Fruit fly (Drosophila melanogaster): ENCODE measurements around the gene Root.

Gene Root

DNA sequence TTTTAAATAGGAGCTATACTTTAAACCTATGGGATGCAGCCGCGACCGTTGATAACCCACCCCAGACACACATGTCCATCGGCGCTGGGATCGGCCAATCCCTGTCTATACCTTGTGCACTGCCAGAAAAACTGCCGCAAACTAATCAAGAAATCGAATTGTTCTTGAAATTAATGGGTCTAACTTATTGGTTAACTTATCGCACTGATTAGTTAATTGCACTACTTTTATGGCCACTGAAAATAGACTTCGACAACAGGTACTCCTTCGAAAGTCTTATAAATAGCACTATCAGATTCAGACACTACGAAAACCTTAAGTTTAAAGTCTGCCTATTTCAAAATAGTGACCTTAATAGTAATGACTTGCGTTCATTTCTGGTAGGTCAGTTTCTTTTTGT, 3.1 kb downstream of the Root start, which contains the start of gene CG13607:
Gene CG13607, minus strand, starts transcription at position 143 of the 400 bp plus-strand sequence.
- peak; percentile 12 for TF ChIP-seq CG14655 (GFP tag; optimal IDR thresholded peaks at IDR 0.05)
- no peak for TF ChIP-seq D1 (tag; optimal IDR thresholded peaks at IDR 0.05)

DNA sequence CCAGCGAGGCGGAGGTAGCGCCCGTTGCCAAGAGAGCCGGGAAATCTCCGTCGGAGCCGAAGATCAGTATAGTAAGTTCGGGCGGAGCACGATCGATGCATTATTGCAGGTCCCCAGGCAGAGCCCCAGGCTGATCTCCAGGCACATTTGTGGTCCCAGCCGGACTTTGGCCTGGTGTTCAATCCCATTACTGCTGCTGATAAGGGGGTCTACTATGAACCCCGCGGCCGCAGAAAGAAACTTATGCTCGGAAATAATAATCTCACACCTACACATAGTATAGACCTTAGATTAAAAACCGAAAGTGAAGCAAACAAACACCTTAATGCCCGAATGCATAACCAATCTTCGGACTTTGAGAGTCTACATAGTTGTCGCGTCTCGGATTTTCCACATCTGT, 3.9 kb downstream of the Root start:
- TF ChIP-seq CG15710 (tag; optimal IDR thresholded peaks at IDR 0.05) (no peak), CG13204 (GFP tag; optimal IDR thresholded peaks at IDR 0.05) (peak; percentile 1), CG32121 (GFP tag; IDR thresholded peaks at IDR 0.05) (peak; percentile 5; the same call in 1 of the 2 replicates), CG4496 (GFP tag; IDR thresholded peaks at IDR 0.05) (peak; percentile 52; the same call in 2 of the 3 replicates), CG10348 (GFP tag; IDR thresholded peaks at IDR 0.05) (no peak), gl (tag; optimal IDR thresholded peaks at IDR 0.05) (peak; percentile 64), Pif1B (GFP tag; optimal IDR thresholded peaks at IDR 0.05) (no peak), CG12605 (GFP tag; IDR thresholded peaks at IDR 0.05) (peak; percentile 55), fd96Ca (GFP tag; IDR thresholded peaks at IDR 0.05) (0 out of 3 replicates have a peak, but pooled peaks have one; percentile 6)

dm6 chr3R:24121669-24122068, 8.6 kb downstream of the Root start:
- TF ChIP-seq CG14655 (GFP tag; optimal IDR thresholded peaks at IDR 0.05) = no peak
- TF ChIP-seq CG10348 (GFP tag; IDR thresholded peaks at IDR 0.05) = no peak
- no peak for TF ChIP-seq CG8301 (tag; optimal IDR thresholded peaks at IDR 0.05)
- TF ChIP-seq CG32121 (GFP tag; IDR thresholded peaks at IDR 0.05) = no peak
- no peak for TF ChIP-seq CG15710 (tag; optimal IDR thresholded peaks at IDR 0.05)
- no peak for TF ChIP-seq Pif1B (GFP tag; optimal IDR thresholded peaks at IDR 0.05)
- TF ChIP-seq CG9948 (tag; optimal IDR thresholded peaks at IDR 0.05) = no peak
- no peak for TF ChIP-seq gl (tag; optimal IDR thresholded peaks at IDR 0.05)

dm6 chr3R:24122369-24122768, 9.3 kb downstream of the Root start:
- peak; percentile 17; the same call in 1 of the 2 replicates for TF ChIP-seq Ets98B (GFP tag; IDR thresholded peaks at IDR 0.05)
- no peak for TF ChIP-seq CG8301 (tag; optimal IDR thresholded peaks at IDR 0.05)
- TF ChIP-seq CG34367 (tag; optimal IDR thresholded peaks at IDR 0.05) = no peak
- TF ChIP-seq CG9948 (tag; optimal IDR thresholded peaks at IDR 0.05) = no peak
- no peak for TF ChIP-seq CG4496 (GFP tag; IDR thresholded peaks at IDR 0.05)
- TF ChIP-seq CG8159 (tag; optimal IDR thresholded peaks at IDR 0.05) = no peak
- no peak for TF ChIP-seq D1 (tag; optimal IDR thresholded peaks at IDR 0.05)
- no peak for TF ChIP-seq Pif1A (GFP tag; optimal IDR thresholded peaks at IDR 0.05)
- no peak for TF ChIP-seq fd96Ca (GFP tag; IDR thresholded peaks at IDR 0.05)
- TF ChIP-seq rn (GFP tag; IDR thresholded peaks at IDR 0.05) = no peak
- no peak for TF ChIP-seq CG10348 (GFP tag; IDR thresholded peaks at IDR 0.05)
- no peak for TF ChIP-seq Pif1B (GFP tag; optimal IDR thresholded peaks at IDR 0.05)
- no peak for TF ChIP-seq CG13204 (GFP tag; optimal IDR thresholded peaks at IDR 0.05)
- TF ChIP-seq CG14655 (GFP tag; optimal IDR thresholded peaks at IDR 0.05) = no peak
- TF ChIP-seq EcR (GFP tag; optimal IDR thresholded peaks at IDR 0.05) = peak; percentile 67

DNA sequence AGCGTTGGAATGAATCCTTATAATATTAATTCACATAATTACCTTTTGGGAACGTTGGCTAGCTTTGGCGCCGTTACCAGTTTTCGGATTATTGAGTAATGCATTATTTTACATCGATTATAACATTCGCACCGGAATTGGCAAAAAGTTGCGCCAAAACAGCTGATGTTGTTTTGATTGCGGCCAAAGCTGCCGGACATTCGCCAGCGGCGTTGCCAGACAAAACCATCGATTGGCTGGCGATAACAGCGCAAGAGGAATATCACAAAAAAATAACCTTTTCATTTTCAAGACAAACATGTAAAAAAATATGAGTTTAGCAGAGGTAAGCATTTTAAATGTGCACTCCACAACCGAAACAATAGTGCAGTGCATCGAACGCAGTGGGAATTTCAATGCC, 17.0 kb downstream of the Root start, which contains the start of the genes GatB and Tsc1:
Gene GatB, minus strand, starts transcription at position 176 of the 400 bp plus-strand sequence.
Gene Tsc1, plus strand, starts transcription at position 228 of the 400 bp plus-strand sequence.
- TF ChIP-seq EcR (GFP tag; optimal IDR thresholded peaks at IDR 0.05) (no peak), CG8159 (tag; optimal IDR thresholded peaks at IDR 0.05) (no peak), CG14655 (GFP tag; optimal IDR thresholded peaks at IDR 0.05) (no peak), CG10348 (GFP tag; IDR thresholded peaks at IDR 0.05) (no peak), Ets98B (GFP tag; IDR thresholded peaks at IDR 0.05) (no peak), CG34367 (tag; optimal IDR thresholded peaks at IDR 0.05) (no peak), rn (GFP tag; IDR thresholded peaks at IDR 0.05) (no peak), D1 (tag; optimal IDR thresholded peaks at IDR 0.05) (no peak), CG13204 (GFP tag; optimal IDR thresholded peaks at IDR 0.05) (no peak), fd96Ca (GFP tag; IDR thresholded peaks at IDR 0.05) (no peak), Pif1B (GFP tag; optimal IDR thresholded peaks at IDR 0.05) (no peak), CG15710 (tag; optimal IDR thresholded peaks at IDR 0.05) (no peak), CG8301 (tag; optimal IDR thresholded peaks at IDR 0.05) (no peak)

DNA sequence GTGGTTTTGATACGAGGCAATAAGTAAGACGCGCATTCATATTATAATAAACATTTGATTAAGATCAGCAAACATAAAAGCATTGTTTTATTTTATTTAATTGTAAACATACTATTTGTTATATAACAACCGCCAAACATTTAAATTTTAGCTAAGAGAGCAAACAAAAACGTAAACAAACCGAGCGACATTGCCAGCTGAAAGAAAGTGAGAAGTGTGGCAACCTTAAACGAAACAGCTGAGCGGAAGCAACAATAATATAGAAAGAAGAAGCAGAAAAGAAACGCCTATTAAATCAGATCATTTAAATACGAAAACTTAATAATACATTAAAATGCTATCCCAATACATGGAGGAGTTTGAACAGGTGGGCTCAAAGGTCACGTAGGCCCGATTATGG, 21.5 kb downstream of the Root start, which contains the start of gene Sec10:
Gene Sec10, plus strand, starts transcription at position 252 of the 400 bp plus-strand sequence.
- TF ChIP-seq CG34367 (tag; optimal IDR thresholded peaks at IDR 0.05) (peak; percentile 4), CG4496 (GFP tag; IDR thresholded peaks at IDR 0.05) (no peak), CG17806 (tag; optimal IDR thresholded peaks at IDR 0.05) (no peak), Snoo (tag; optimal IDR thresholded peaks at IDR 0.05) (no peak)

dm6 chr3R:24137311-24137945, 24.3 kb downstream of the Root start, which contains the start of gene Npc2f:
Npc2f (plus strand) TSS chr3R:24137895.
- TF ChIP-seq Snoo (tag; optimal IDR thresholded peaks at IDR 0.05) (no peak), EcR (GFP tag; optimal IDR thresholded peaks at IDR 0.05) (peak; percentile 64), CG8159 (tag; optimal IDR thresholded peaks at IDR 0.05) (no peak), rn (GFP tag; IDR thresholded peaks at IDR 0.05) (no peak), CG34367 (tag; optimal IDR thresholded peaks at IDR 0.05) (no peak), D1 (tag; optimal IDR thresholded peaks at IDR 0.05) (no peak), Ets98B (GFP tag; IDR thresholded peaks at IDR 0.05) (no peak), Pif1B (GFP tag; optimal IDR thresholded peaks at IDR 0.05) (no peak)
